Fruit fly (Drosophila melanogaster): ENCODE data around the gene Fpgs1.

Gene Fpgs1

dm6 chrX:12578701-12579372 is 32.8 kb upstream of the Fpgs1 start:
- no peak for TF ChIP-seq lola (GFP tag; optimal IDR thresholded peaks at IDR 0.05)
- TF ChIP-seq Vsx2 (GFP tag; optimal IDR thresholded peaks at IDR 0.05; ENCODE audit: partially characterized antibody) = no peak
- TF ChIP-seq Hr83 (GFP tag; optimal IDR thresholded peaks at IDR 0.05; ENCODE audit: poor library complexity, severe bottlenecking) = peak; percentile 9
- TF ChIP-seq dsf (GFP tag; optimal IDR thresholded peaks at IDR 0.05; ENCODE audit: borderline replicate concordance) = no peak
- TF ChIP-seq woc (GFP tag; optimal IDR thresholded peaks at IDR 0.05) = no peak
- peak; percentile 53 for TF ChIP-seq Sp1 (GFP tag; optimal IDR thresholded peaks at IDR 0.05)
- no peak for TF ChIP-seq sage (GFP tag; optimal IDR thresholded peaks at IDR 0.05)
- TF ChIP-seq pan (optimal IDR thresholded peaks at IDR 0.05) = no peak
- TF ChIP-seq foxo (GFP tag; optimal IDR thresholded peaks at IDR 0.05) = peak in 1 of 2 experiments; percentile 58
- TF ChIP-seq tai (GFP tag; optimal IDR thresholded peaks at IDR 0.05) = no peak
- no peak for TF ChIP-seq jim (GFP tag; optimal IDR thresholded peaks at IDR 0.05)
- TF ChIP-seq Hr78 (GFP tag; optimal IDR thresholded peaks at IDR 0.05) = no peak
- TF ChIP-seq CrebA (GFP tag; optimal IDR thresholded peaks at IDR 0.05; ENCODE audit: borderline replicate concordance) = no peak
- TF ChIP-seq Rel (GFP tag; optimal IDR thresholded peaks at IDR 0.05) = no peak
- TF ChIP-seq Rel (tag; optimal IDR thresholded peaks at IDR 0.05) = no peak
- TF ChIP-seq fru (GFP tag; optimal IDR thresholded peaks at IDR 0.05) = peak; percentile 48
- TF ChIP-seq Dfd (GFP tag; optimal IDR thresholded peaks at IDR 0.05) = no peak
- TF ChIP-seq OdsH (GFP tag; optimal IDR thresholded peaks at IDR 0.05) = no peak
- peak; percentile 7 for TF ChIP-seq rgr (GFP tag; optimal IDR thresholded peaks at IDR 0.05)
- TF ChIP-seq Hnf4 (GFP tag; optimal IDR thresholded peaks at IDR 0.05) = peak; percentile 28
- no peak for TF ChIP-seq CG32264 (GFP tag; optimal IDR thresholded peaks at IDR 0.05)
- TF ChIP-seq N (GFP tag; optimal IDR thresholded peaks at IDR 0.05) = no peak
- peak; percentile 47 for TF ChIP-seq br (GFP tag; optimal IDR thresholded peaks at IDR 0.05)
- no peak for TF ChIP-seq Abd-B (GFP tag; optimal IDR thresholded peaks at IDR 0.05)
- peak; percentile 41 for TF ChIP-seq Dif (GFP tag; optimal IDR thresholded peaks at IDR 0.05; ENCODE audit: partially characterized antibody)
- TF ChIP-seq dl (GFP tag; optimal IDR thresholded peaks at IDR 0.05; ENCODE audit: insufficient read depth in 1 of 2, partially characterized antibody in 2 of 2) = no peak
- no peak for TF ChIP-seq Myc (optimal IDR thresholded peaks at IDR 0.05)
- no peak for TF ChIP-seq Mio (GFP tag; optimal IDR thresholded peaks at IDR 0.05)
- TF ChIP-seq usp (GFP tag; optimal IDR thresholded peaks at IDR 0.05) = no peak
- no peak for TF ChIP-seq brk (GFP tag; optimal IDR thresholded peaks at IDR 0.05)
- TF ChIP-seq Jra (GFP tag; optimal IDR thresholded peaks at IDR 0.05) = no peak
- TF ChIP-seq h (GFP tag; optimal IDR thresholded peaks at IDR 0.05) = peak; percentile 34
- no peak for TF ChIP-seq GATAd (GFP tag; optimal IDR thresholded peaks at IDR 0.05)
- no peak for TF ChIP-seq sv (GFP tag; optimal IDR thresholded peaks at IDR 0.05)
- no peak for TF ChIP-seq CG9705 (GFP tag; optimal IDR thresholded peaks at IDR 0.05)
- TF ChIP-seq ey (GFP tag; optimal IDR thresholded peaks at IDR 0.05) = peak; percentile 44
- peak; percentile 55 for TF ChIP-seq psq (GFP tag; optimal IDR thresholded peaks at IDR 0.05)
- peak; percentile 54 for TF ChIP-seq HLH106 (tag; optimal IDR thresholded peaks at IDR 0.05)
- peak; percentile 29 for TF ChIP-seq dmrt93B (GFP tag; optimal IDR thresholded peaks at IDR 0.05)

- peak; percentile 73 for TF ChIP-seq psq (GFP tag; optimal IDR thresholded peaks at IDR 0.05)
- peak; percentile 78 for TF ChIP-seq Mio (GFP tag; optimal IDR thresholded peaks at IDR 0.05)
- peak; percentile 87 for TF ChIP-seq tai (GFP tag; optimal IDR thresholded peaks at IDR 0.05)
- peak; percentile 80 for TF ChIP-seq GATAd (GFP tag; optimal IDR thresholded peaks at IDR 0.05)
- peak; percentile 97 for TF ChIP-seq CG9705 (GFP tag; optimal IDR thresholded peaks at IDR 0.05)
- TF ChIP-seq Hnf4 (GFP tag; optimal IDR thresholded peaks at IDR 0.05) = peak; percentile 94
- peak; percentile 81 for TF ChIP-seq brk (GFP tag; optimal IDR thresholded peaks at IDR 0.05)
- peak; percentile 77 for TF ChIP-seq CrebA (GFP tag; optimal IDR thresholded peaks at IDR 0.05; ENCODE audit: borderline replicate concordance)
- no peak for TF ChIP-seq Vsx2 (GFP tag; optimal IDR thresholded peaks at IDR 0.05; ENCODE audit: partially characterized antibody)
- TF ChIP-seq Hr83 (GFP tag; optimal IDR thresholded peaks at IDR 0.05; ENCODE audit: poor library complexity, severe bottlenecking) = no peak
- TF ChIP-seq dsf (GFP tag; optimal IDR thresholded peaks at IDR 0.05; ENCODE audit: borderline replicate concordance) = peak; percentile 82
- TF ChIP-seq Sp1 (GFP tag; optimal IDR thresholded peaks at IDR 0.05) = peak; percentile 98
- no peak for TF ChIP-seq dl (GFP tag; optimal IDR thresholded peaks at IDR 0.05; ENCODE audit: insufficient read depth in 1 of 2, partially characterized antibody in 2 of 2)
- TF ChIP-seq woc (GFP tag; optimal IDR thresholded peaks at IDR 0.05) = peak; percentile 96
- peak; percentile 99 for TF ChIP-seq HLH106 (tag; optimal IDR thresholded peaks at IDR 0.05)
- peak; percentile 80 to 98 for TF ChIP-seq foxo (GFP tag; optimal IDR thresholded peaks at IDR 0.05)
- TF ChIP-seq rgr (GFP tag; optimal IDR thresholded peaks at IDR 0.05) = peak; percentile 96
- peak; percentile 97 for TF ChIP-seq ey (GFP tag; optimal IDR thresholded peaks at IDR 0.05)
- TF ChIP-seq Abd-B (GFP tag; optimal IDR thresholded peaks at IDR 0.05) = no peak
- TF ChIP-seq N (GFP tag; optimal IDR thresholded peaks at IDR 0.05) = no peak
- peak; percentile 95 for TF ChIP-seq OdsH (GFP tag; optimal IDR thresholded peaks at IDR 0.05)
- peak; percentile 85 for TF ChIP-seq Rel (GFP tag; optimal IDR thresholded peaks at IDR 0.05)
- TF ChIP-seq Rel (tag; optimal IDR thresholded peaks at IDR 0.05) = peak; percentile 84
- TF ChIP-seq Dfd (GFP tag; optimal IDR thresholded peaks at IDR 0.05) = peak; percentile 78
- peak; percentile 98 for TF ChIP-seq fru (GFP tag; optimal IDR thresholded peaks at IDR 0.05)
- TF ChIP-seq dmrt93B (GFP tag; optimal IDR thresholded peaks at IDR 0.05) = peak; percentile 96
- TF ChIP-seq pan (optimal IDR thresholded peaks at IDR 0.05) = no peak
- peak; percentile 91 for TF ChIP-seq sage (GFP tag; optimal IDR thresholded peaks at IDR 0.05)
- no peak for TF ChIP-seq Myc (optimal IDR thresholded peaks at IDR 0.05)
- TF ChIP-seq h (GFP tag; optimal IDR thresholded peaks at IDR 0.05) = peak; percentile 98
- no peak for TF ChIP-seq usp (GFP tag; optimal IDR thresholded peaks at IDR 0.05)
- TF ChIP-seq Jra (GFP tag; optimal IDR thresholded peaks at IDR 0.05) = peak; percentile 83
- TF ChIP-seq jim (GFP tag; optimal IDR thresholded peaks at IDR 0.05) = peak; percentile 57
- TF ChIP-seq Dif (GFP tag; optimal IDR thresholded peaks at IDR 0.05; ENCODE audit: partially characterized antibody) = no peak
- peak; percentile 92 for TF ChIP-seq CG32264 (GFP tag; optimal IDR thresholded peaks at IDR 0.05)
- peak; percentile 97 for TF ChIP-seq br (GFP tag; optimal IDR thresholded peaks at IDR 0.05)
- peak; percentile 97 for TF ChIP-seq sv (GFP tag; optimal IDR thresholded peaks at IDR 0.05)
- TF ChIP-seq Hr78 (GFP tag; optimal IDR thresholded peaks at IDR 0.05) = no peak
- TF ChIP-seq lola (GFP tag; optimal IDR thresholded peaks at IDR 0.05) = no peak
Measured at dm6 chrX:12579506-12579999, 32.1 kb upstream of the Fpgs1 start.

Data from whole organism, wandering third instar larva.